Worm (Caenorhabditis elegans) whole organism, L4 larva: Measurements from ENCODE around the gene T07F12.1.

Experiments
- F44E2.7 ChIP-seq: fragments of 200-800 bp; sonication (Bioruptor generic); IDR thresholded peaks from 2 replicates; pipeline ENCODE4 v2.1.2; 2022; ENCODE audit warnings: missing genetic modification characterization, missing compliant biosample characterization
- Y5F2A.4 ChIP-seq: fragments of 200-800 bp; sonication (Bioruptor generic); optimal IDR thresholded peaks from 2 replicates; lab custom pipeline; 2018; ENCODE audit warnings: mild to moderate bottlenecking, missing genetic modification characterization, missing compliant biosample characterization
- aha-1 ChIP-seq: fragments of 150-350 bp; peaks from one replicate; lab custom pipeline; 2014; ENCODE audit warnings: missing biosample characterization, missing genetic modification characterization
- arid-1 ChIP-seq: fragments of 200-800 bp; sonication (Bioruptor generic); conservative IDR thresholded peaks from 2 replicates; pipeline ENCODE4 v1.3.6; 2022; ENCODE audit warnings: missing genetic modification reagents, missing genetic modification characterization, missing compliant biosample characterization
- ceh-28 ChIP-seq: fragments of 150-350 bp; optimal IDR thresholded peaks from 2 replicates; lab custom pipeline; 2014; ENCODE audit warnings: missing biosample characterization, missing genetic modification reagents, missing genetic modification characterization
- ceh-62 ChIP-seq: sonication (generic microtip); optimal IDR thresholded peaks from 2 replicates; lab custom pipeline; 2017; ENCODE audit warnings: missing biosample characterization, missing genetic modification characterization
- ces-1 ChIP-seq: fragments of 150-350 bp; sonication (generic microtip); optimal IDR thresholded peaks from 4 replicates; lab custom pipeline; 2014; ENCODE audit warnings: missing biosample characterization, missing genetic modification reagents, missing genetic modification characterization
- ctbp-1 ChIP-seq: fragments of 200-800 bp; sonication (Bioruptor generic); IDR thresholded peaks from 2 replicates; pipeline ENCODE4 v1.3.6; 2022; ENCODE audit warnings: missing genetic modification reagents, missing genetic modification characterization, missing compliant biosample characterization
- daf-19 ChIP-seq: fragments of 200-800 bp; sonication (Bioruptor generic); conservative IDR thresholded peaks from 2 replicates; pipeline ENCODE4 v1.3.6; 2022; ENCODE audit warnings: missing genetic modification characterization, missing compliant biosample characterization
- dmd-6 ChIP-seq: fragments of 200-800 bp; sonication (Bioruptor generic); IDR thresholded peaks from 2 replicates; pipeline ENCODE4 v1.3.6; 2022; ENCODE audit warnings: missing genetic modification reagents, missing genetic modification characterization, missing compliant biosample characterization
- egl-43 ChIP-seq: fragments of 200-800 bp; sonication (Bioruptor generic); IDR thresholded peaks from 2 replicates; pipeline ENCODE4 v1.3.6; 2022; ENCODE audit warnings: missing genetic modification reagents, missing genetic modification characterization, missing compliant biosample characterization
- fkh-10 ChIP-seq: fragments of 150-350 bp; optimal IDR thresholded peaks from 2 replicates; lab custom pipeline; 2014; ENCODE audit warnings: missing biosample characterization, missing genetic modification reagents, missing genetic modification characterization
- fos-1 ChIP-seq: fragments of 150-350 bp; optimal IDR thresholded peaks from 2 replicates; lab custom pipeline; 2014; ENCODE audit warnings: missing biosample characterization, missing genetic modification characterization
- hif-1 ChIP-seq, 2 experiments: sonication (generic microtip); optimal IDR thresholded peaks; 2 replicates each; lab custom pipeline; 2016 to 2017; ENCODE audit warnings: missing compliant biosample characterization in 2 of 2, missing genetic modification characterization in 2 of 2, missing genetic modification reagents in 2 of 2, missing genotype in 2 of 2, mild to moderate bottlenecking in 1 of 2
- hlh-11 ChIP-seq: fragments of 200-800 bp; sonication (Bioruptor generic); optimal IDR thresholded peaks from 2 replicates; lab custom pipeline; 2018; ENCODE audit warnings: mild to moderate bottlenecking, missing genetic modification characterization, missing compliant biosample characterization
- hlh-30 ChIP-seq: sonication (generic microtip); optimal IDR thresholded peaks from 2 replicates; lab custom pipeline; 2017; ENCODE audit warnings: antibody characterized with exemption, mild to moderate bottlenecking, missing genetic modification characterization, missing compliant biosample characterization; ENCODE audit not compliant: insufficient read depth
- hmg-1.1 ChIP-seq: fragments of 200-800 bp; sonication (Bioruptor generic); IDR thresholded peaks from 2 replicates; pipeline ENCODE4 v1.3.6; 2022; ENCODE audit warnings: missing genetic modification reagents, missing genetic modification characterization, missing compliant biosample characterization
- lin-15B ChIP-seq: fragments of 150-350 bp; sonication (generic microtip); optimal IDR thresholded peaks from 3 replicates; lab custom pipeline; 2014; ENCODE audit warnings: missing biosample characterization, missing genetic modification characterization
- lin-29 ChIP-seq: fragments of 200-800 bp; sonication (Bioruptor generic); IDR thresholded peaks from 2 replicates; pipeline ENCODE4 v1.3.6; 2022; ENCODE audit warnings: missing genetic modification reagents, missing genetic modification characterization, missing compliant biosample characterization
- lin-38 ChIP-seq: fragments of 200-800 bp; sonication (Bioruptor generic); IDR thresholded peaks from 2 replicates; pipeline ENCODE4 v1.3.6; 2022; ENCODE audit warnings: missing genetic modification reagents, missing genetic modification characterization, missing compliant biosample characterization
- mdl-1 ChIP-seq, 2 experiments: fragments of 150-350 bp in 1 of 2; sonication (generic microtip) in 1 of 2; optimal IDR thresholded peaks; 2 replicates each; lab custom pipeline; 2014 to 2017; ENCODE audit warnings: missing biosample characterization in 2 of 2, missing genetic modification characterization in 2 of 2
- mep-1 ChIP-seq: fragments of 150-350 bp; sonication (generic microtip); optimal IDR thresholded peaks from 3 replicates; lab custom pipeline; 2014; ENCODE audit warnings: missing biosample characterization, missing genetic modification characterization
- nhr-102 ChIP-seq: sonication (generic microtip); optimal IDR thresholded peaks from 2 replicates; lab custom pipeline; 2016; ENCODE audit warnings: mild to moderate bottlenecking, missing genetic modification characterization, moderate library complexity, missing compliant biosample characterization
- nhr-28 ChIP-seq: fragments of 150-350 bp; optimal IDR thresholded peaks from 2 replicates; lab custom pipeline; 2014; ENCODE audit warnings: missing biosample characterization, missing genetic modification characterization
- nhr-77 ChIP-seq: fragments of 150-350 bp; optimal IDR thresholded peaks from 2 replicates; lab custom pipeline; 2014; ENCODE audit warnings: missing biosample characterization, missing genetic modification characterization
- pha-4 ChIP-seq, 2 experiments: fragments of 150-350 bp in 1 of 2; fragments of 200-800 bp in 1 of 2; sonication (Bioruptor generic) in 1 of 2; IDR thresholded peaks in 1 of 2; optimal IDR thresholded peaks in 1 of 2; 2 replicates each; pipeline versions ENCODE4 v1.3.6 to Lab custom; 2014 to 2022; ENCODE audit warnings: missing genetic modification characterization in 2 of 2, missing genetic modification reagents in 2 of 2, missing biosample characterization in 1 of 2, missing compliant biosample characterization in 1 of 2
- php-3 ChIP-seq: fragments of 200-800 bp; sonication (Bioruptor generic); IDR thresholded peaks from 2 replicates; pipeline ENCODE4 v1.3.6; 2022; ENCODE audit warnings: missing genetic modification reagents, missing genetic modification characterization, missing compliant biosample characterization
- sdz-12 ChIP-seq: fragments of 200-800 bp; sonication (Bioruptor generic); optimal IDR thresholded peaks from 2 replicates; lab custom pipeline; 2018; ENCODE audit warnings: mild to moderate bottlenecking, missing genetic modification characterization, missing compliant biosample characterization
- set-16 ChIP-seq: fragments of 200-800 bp; sonication (Bioruptor generic); IDR thresholded peaks from 2 replicates; pipeline ENCODE4 v1.3.6; 2022; ENCODE audit warnings: missing genetic modification reagents, missing genetic modification characterization, missing compliant biosample characterization
- spr-1 ChIP-seq: sonication (generic microtip); optimal IDR thresholded peaks from 2 replicates; lab custom pipeline; 2016; ENCODE audit warnings: mild to moderate bottlenecking, missing genetic modification characterization, missing compliant biosample characterization
- spr-3 ChIP-seq: fragments of 200-800 bp; sonication (Bioruptor generic); optimal IDR thresholded peaks from 2 replicates; lab custom pipeline; 2018; ENCODE audit warnings: mild to moderate bottlenecking, missing genetic modification characterization, missing compliant biosample characterization
- tra-1 ChIP-seq: fragments of 200-800 bp; sonication (Bioruptor generic); IDR thresholded peaks from 2 replicates; pipeline ENCODE4 v1.3.6; 2022; ENCODE audit warnings: missing genetic modification reagents, missing genetic modification characterization, missing compliant biosample characterization
- unc-130 ChIP-seq: sonication (generic microtip); optimal IDR thresholded peaks from 2 replicates; lab custom pipeline; 2016; ENCODE audit warnings: missing genetic modification reagents, missing genetic modification characterization, missing compliant biosample characterization
- zfp-2 ChIP-seq: sonication (generic microtip); optimal IDR thresholded peaks from 2 replicates; lab custom pipeline; 2016; ENCODE audit warnings: mild to moderate bottlenecking, missing genetic modification characterization, missing compliant biosample characterization
- zip-11 ChIP-seq: fragments of 200-800 bp; sonication (Bioruptor generic); IDR thresholded peaks from 2 replicates; pipeline ENCODE4 v1.3.6; 2022; ENCODE audit warnings: missing genetic modification characterization, missing compliant biosample characterization
- ztf-11 ChIP-seq: fragments of 150-350 bp; optimal IDR thresholded peaks from 2 replicates; lab custom pipeline; 2014; ENCODE audit warnings: missing biosample characterization, missing genetic modification characterization

T07F12.1 gene

ce11 chrX:4899623-4900022 lies 5.8 kb downstream of the T07F12.1 start:
- TF ChIP-seq hmg-1.1 (GFP tag; lab: Robert Waterston, UW), result peak; percentile 13; the same call in 1 of the 2 replicates
- peak; percentile 43 for TF ChIP-seq dmd-6 (GFP tag; lab: Robert Waterston, UW)
- TF ChIP-seq php-3, result no peak
- peak; percentile 75; the same call in 1 of the 2 replicates for TF ChIP-seq pha-4 (GFP tag; IDR thresholded peaks at IDR 0.05; lab: Robert Waterston, UW)
- no peak for TF ChIP-seq pha-4 (tag; optimal IDR thresholded peaks at IDR 0.05; lab: Kevin White, UChicago)
- TF ChIP-seq mdl-1 (tag; optimal IDR thresholded peaks at IDR 0.05; lab: Kevin White, UChicago), result no peak
- TF ChIP-seq hlh-30 (tag; lab: Kevin White, UChicago), result peak; percentile 29
- TF ChIP-seq tra-1 (GFP tag; lab: Robert Waterston, UW), result peak; percentile 61
- TF ChIP-seq sdz-12, result no peak
- no peak for TF ChIP-seq arid-1
- peak; percentile 69; the same call in 1 of the 2 replicates for TF ChIP-seq egl-43 (GFP tag; lab: Robert Waterston, UW)
- TF ChIP-seq fos-1 (tag; lab: Kevin White, UChicago), result no peak
- no peak for TF ChIP-seq lin-15B (tag; lab: Kevin White, UChicago)
- no peak for TF ChIP-seq Y5F2A.4 (GFP tag; lab: Kevin White, UChicago)
- TF ChIP-seq ctbp-1 (GFP tag; lab: Robert Waterston, UW), result 0 out of 2 replicates have a peak, but pooled peaks have one; percentile 29
- TF ChIP-seq ceh-62 (tag; lab: Kevin White, UChicago), result no peak
- no peak for TF ChIP-seq zfp-2 (tag; lab: Kevin White, UChicago)
- no peak for TF ChIP-seq zip-11
- TF ChIP-seq hlh-11 (tag; lab: Kevin White, UChicago), result peak; percentile 90
- peak; percentile 82 for TF ChIP-seq set-16 (GFP tag; lab: Robert Waterston, UW)
- TF ChIP-seq F44E2.7 (GFP tag; lab: Robert Waterston, UW), result no peak
- no peak for TF ChIP-seq lin-38 (GFP tag; lab: Robert Waterston, UW)
- TF ChIP-seq hif-1 (tag; optimal IDR thresholded peaks at IDR 0.05; lab: Kevin White, UChicago), result peak in 1 of 2 experiments; percentile 76
- peak; percentile 9 for TF ChIP-seq mep-1 (tag; lab: Kevin White, UChicago)
- TF ChIP-seq nhr-28 (tag; lab: Kevin White, UChicago), result no peak
- TF ChIP-seq spr-3 (GFP tag; lab: Kevin White, UChicago), result no peak

- TF ChIP-seq nhr-28 (tag; lab: Kevin White, UChicago), result no peak
- TF ChIP-seq aha-1, result peak; percentile 93
Observed at ce11 chrX:4900685-4901084, 6.8 kb downstream of the T07F12.1 start, which contains the start of gene T07F12.4. Gene T07F12.4 (minus strand): TSS chrX:4900814.

DNA sequence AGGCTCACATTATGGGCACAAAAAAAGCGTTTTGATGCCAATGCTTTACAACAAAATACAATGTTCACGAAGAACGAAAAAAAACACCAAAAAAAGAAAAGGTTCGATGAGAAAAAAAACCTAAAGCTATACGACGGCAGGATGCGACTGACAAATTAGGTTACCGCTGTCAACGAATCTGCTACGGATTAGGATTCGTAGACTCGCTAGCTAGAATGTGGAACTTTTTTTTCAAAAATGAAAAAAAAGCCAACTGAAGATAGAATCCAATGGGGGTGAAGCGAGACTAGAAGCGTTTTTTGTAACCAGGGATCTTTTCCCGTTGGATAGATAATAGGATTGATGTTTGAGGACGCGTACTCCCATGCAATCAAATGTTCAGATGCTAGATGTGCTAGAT lies 8.1 kb downstream of the T07F12.1 start:
- TF ChIP-seq ceh-62 (tag; lab: Kevin White, UChicago) (no peak), nhr-102 (tag; lab: Kevin White, UChicago) (no peak), ceh-28 (tag; lab: Kevin White, UChicago) (no peak), daf-19 (GFP tag; lab: Robert Waterston, UW) (no peak), unc-130 (GFP tag; lab: Kevin White, UChicago) (no peak), fkh-10 (GFP tag; lab: Kevin White, UChicago) (peak; percentile 94), hlh-30 (tag; lab: Kevin White, UChicago) (no peak), egl-43 (GFP tag; lab: Robert Waterston, UW) (no peak), spr-1 (no peak), ctbp-1 (GFP tag; lab: Robert Waterston, UW) (peak; percentile 51; the same call in 1 of the 2 replicates), arid-1 (no peak), lin-29 (GFP tag; lab: Robert Waterston, UW) (no peak), ztf-11 (no peak), ces-1 (GFP tag; lab: Kevin White, UChicago) (peak; percentile 69), nhr-77 (no peak)
- TF ChIP-seq, all 104 proteins: peak for 3
